Fruit fly (Drosophila melanogaster) whole organism, prepupa: ENCODE data around the gene CG45116.

Source experiments
- CG16779 ChIP-seq: fragments of 200-800 bp; sonication (Bioruptor generic); optimal IDR thresholded peaks from 3 replicates; lab custom pipeline; 2017; ENCODE audit warnings: missing biosample characterization, mild to moderate bottlenecking, missing genetic modification characterization
- CG3919 ChIP-seq: fragments of 200-800 bp; sonication (Bioruptor generic); optimal IDR thresholded peaks from 3 replicates; lab custom pipeline; 2016; ENCODE audit warnings: missing biosample characterization, missing genetic modification characterization
- Eip75B ChIP-seq: fragments of 200-800 bp; sonication (Bioruptor generic); optimal IDR thresholded peaks from 3 replicates; lab custom pipeline; 2016; ENCODE audit warnings: missing biosample characterization, missing genetic modification characterization
- Ets21C ChIP-seq: fragments of 200-800 bp; sonication (Bioruptor generic); optimal IDR thresholded peaks from 3 replicates; lab custom pipeline; 2016; ENCODE audit warnings: missing biosample characterization, missing genetic modification characterization
- Smox ChIP-seq: fragments of 200-800 bp; sonication (Bioruptor generic); optimal IDR thresholded peaks from 3 replicates; lab custom pipeline; 2016; ENCODE audit warnings: missing biosample characterization, missing genetic modification characterization
- dsx ChIP-seq: fragments of 200-800 bp; optimal IDR thresholded peaks from 3 replicates; lab custom pipeline; 2019; ENCODE audit warnings: missing biosample characterization, mild to moderate bottlenecking, missing genetic modification characterization, moderate library complexity; ENCODE audit not compliant: poor library complexity, severe bottlenecking
- lz ChIP-seq: fragments of 200-800 bp; sonication (Bioruptor generic); optimal IDR thresholded peaks from 3 replicates; lab custom pipeline; 2016; ENCODE audit warnings: missing biosample characterization, missing genetic modification characterization
- net ChIP-seq: fragments of 200-800 bp; sonication (Bioruptor generic); optimal IDR thresholded peaks from 3 replicates; lab custom pipeline; 2016; ENCODE audit warnings: missing biosample characterization, missing genetic modification characterization

- no peak for TF ChIP-seq lz (GFP tag; lab: Kevin White, UChicago)
- TF ChIP-seq Eip75B (GFP tag; lab: Kevin White, UChicago): no peak
- no peak for TF ChIP-seq Ets21C (GFP tag; lab: Kevin White, UChicago)
- no peak for TF ChIP-seq dsx
- TF ChIP-seq CG16779: no peak
- TF ChIP-seq Smox: no peak
- no peak for TF ChIP-seq CG3919 (GFP tag; lab: Kevin White, UChicago)
- TF ChIP-seq net (GFP tag; lab: Kevin White, UChicago): no peak
Observed at dm6 chr3L:22670174-22670573, 29.1 kb upstream of the CG45116 start.
